Worm (Caenorhabditis elegans) whole organism, L4 larva: ENCODE measurements around the gene F52E1.2.

Source experiments
- lin-38 ChIP-seq: fragments of 200-800 bp; sonication (Bioruptor generic); IDR thresholded peaks from 2 replicates; pipeline ENCODE4 v1.3.6; 2022; ENCODE audit warnings: missing genetic modification reagents, missing genetic modification characterization, missing compliant biosample characterization
- zfp-2 ChIP-seq: sonication (generic microtip); optimal IDR thresholded peaks from 2 replicates; lab custom pipeline; 2016; ENCODE audit warnings: mild to moderate bottlenecking, missing genetic modification characterization, missing compliant biosample characterization

F52E1.2 gene

ce11 chrV:8460800-8461199, 50.4 kb downstream of the F52E1.2 start (continued):
- TF ChIP-seq lin-38 (GFP tag; lab: Robert Waterston, UW), result peak; percentile 54
- TF ChIP-seq zfp-2 (tag; lab: Kevin White, UChicago), result no peak
